Worm (Caenorhabditis elegans): ENCODE results near the gene nhr-130.

DNA sequence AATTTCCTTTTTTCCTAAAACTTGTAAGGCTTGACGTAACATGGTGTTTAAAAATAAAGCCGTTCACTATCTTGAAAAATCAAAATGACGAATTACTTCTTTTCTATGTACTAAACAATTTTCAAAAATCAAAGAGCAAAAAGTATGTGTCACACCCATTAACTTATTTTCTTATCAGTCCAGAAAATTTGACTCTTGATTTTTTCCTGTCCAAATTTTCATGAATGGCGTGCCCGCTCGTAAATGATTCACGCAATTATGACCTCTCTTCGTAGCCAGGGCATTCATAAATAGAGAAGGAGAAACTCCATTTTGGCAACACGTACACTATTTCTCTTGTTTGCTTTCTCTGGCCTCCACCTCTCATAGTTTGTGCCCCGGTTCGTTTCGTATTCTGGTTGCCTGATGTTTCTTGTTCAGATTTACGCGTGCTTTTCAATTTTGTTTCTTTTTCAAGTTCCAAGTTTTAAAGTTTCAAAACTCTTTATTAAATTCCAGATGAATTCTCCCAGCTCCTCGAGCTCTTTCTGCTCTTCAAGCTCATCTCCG, 5.4 kb downstream of the nhr-130 start, which contains the start of gene nhr-55:
- TF ChIP-seq nhr-237 (tag; optimal IDR thresholded peaks at IDR 0.05) (no peak), skn-1 (tag; optimal IDR thresholded peaks at IDR 0.05) (no peak), nhr-76 (tag; optimal IDR thresholded peaks at IDR 0.05) (no peak), fkh-10 (GFP tag; optimal IDR thresholded peaks at IDR 0.05) (no peak), nhr-11 (tag; optimal IDR thresholded peaks at IDR 0.05) (no peak), Y48G9A.11 (GFP tag; IDR thresholded peaks at IDR 0.05) (no peak), snpc-1.2 (GFP tag; IDR thresholded peaks at IDR 0.05) (no peak), ces-1 (GFP tag; optimal IDR thresholded peaks at IDR 0.05) (no peak), unc-62 (GFP tag; optimal IDR thresholded peaks at IDR 0.05 in 1 of 2) (no peak), unc-62 (tag; optimal IDR thresholded peaks at IDR 0.05) (no peak), rbr-2 (tag; optimal IDR thresholded peaks at IDR 0.05) (no peak)
